Fruit fly (Drosophila melanogaster): Measurements from ENCODE around the gene CG7049.

The CG7049 gene

DNA sequence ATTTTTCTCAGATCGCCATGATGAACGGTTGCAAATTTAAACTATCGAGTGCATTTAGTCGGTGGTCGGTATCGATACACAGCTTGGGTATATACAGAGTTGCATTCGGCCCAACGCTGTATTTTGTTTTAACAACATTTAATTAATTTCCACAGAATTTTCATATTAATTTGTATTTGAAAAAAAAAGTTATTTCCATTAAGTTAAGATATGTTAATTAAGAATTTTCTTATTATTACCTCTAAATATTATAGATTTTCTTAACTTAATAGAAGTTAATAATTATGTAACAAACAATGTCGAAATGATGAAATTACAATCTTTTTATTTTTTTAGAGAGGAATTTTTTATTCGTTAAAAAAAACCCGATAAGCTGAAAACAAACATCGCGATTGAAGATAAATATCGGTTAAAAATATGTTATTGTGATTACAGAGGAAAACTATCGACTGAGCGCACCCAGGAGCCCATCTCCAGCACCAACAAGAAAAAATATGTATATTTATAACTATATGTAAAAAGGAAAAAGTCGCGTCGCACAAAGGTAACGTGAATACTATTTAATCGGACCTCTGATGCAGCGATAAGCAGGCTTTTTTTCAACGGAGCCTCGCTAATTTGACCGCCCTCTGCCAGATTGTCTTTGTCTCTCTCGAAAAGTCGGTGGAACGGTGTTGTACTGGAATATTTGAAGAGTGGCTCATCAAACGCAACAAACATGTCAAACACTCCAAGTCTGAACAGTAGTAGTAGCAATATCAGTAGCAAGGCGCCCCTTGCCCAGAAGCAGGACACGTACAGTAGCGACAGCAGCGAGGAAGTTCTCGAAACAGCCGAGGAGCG is 23.9 kb upstream of the CG7049 start, which contains the start of the genes rno and mri (continued):
- TF ChIP-seq gt (GFP tag; IDR thresholded peaks at IDR 0.05) (no peak), slbo (GFP tag; IDR thresholded peaks at IDR 0.05) (peak; percentile 78), stc (GFP tag; IDR thresholded peaks at IDR 0.05) (peak; percentile 63; the same call in 1 of the 2 replicates), TFAM (GFP tag; optimal IDR thresholded peaks at IDR 0.05) (no peak), CG18011 (GFP tag; optimal IDR thresholded peaks at IDR 0.05) (no peak), fd102C (GFP tag; optimal IDR thresholded peaks at IDR 0.05) (no peak), CG16863 (GFP tag; optimal IDR thresholded peaks at IDR 0.05) (no peak), chinmo (GFP tag; IDR thresholded peaks at IDR 0.05; ENCODE audit: partially characterized antibody) (peak; percentile 85; the same call in 2 of the 4 replicates), ftz-f1 (GFP tag; optimal IDR thresholded peaks at IDR 0.05) (no peak), pfk (GFP tag; optimal IDR thresholded peaks at IDR 0.05) (no peak), CG17359 (tag; optimal IDR thresholded peaks at IDR 0.05) (peak; percentile 72), tup (GFP tag; optimal IDR thresholded peaks at IDR 0.05) (no peak), Dip2 (GFP tag; IDR thresholded peaks at IDR 0.05) (no peak), bowl (GFP tag; IDR thresholded peaks at IDR 0.05) (no peak), Lpt (GFP tag; optimal IDR thresholded peaks at IDR 0.05) (no peak), Gsc (GFP tag; IDR thresholded peaks at IDR 0.05) (no peak), CG7987 (GFP tag; optimal IDR thresholded peaks at IDR 0.05) (no peak), corto (GFP tag; optimal IDR thresholded peaks at IDR 0.05) (no peak), Sry-β (GFP tag; optimal IDR thresholded peaks at IDR 0.05) (no peak), Opbp (GFP tag; IDR thresholded peaks at IDR 0.05; ENCODE audit: partially characterized antibody) (peak; percentile 91), Ssrp (tag; optimal IDR thresholded peaks at IDR 0.05) (peak; percentile 78), HmgZ (tag; optimal IDR thresholded peaks at IDR 0.05) (peak; percentile 2), CG17385 (GFP tag; optimal IDR thresholded peaks at IDR 0.05) (peak; percentile 46), CG6254 (GFP tag; optimal IDR thresholded peaks at IDR 0.05) (no peak), odd (GFP tag; optimal IDR thresholded peaks at IDR 0.05) (peak; percentile 21), CG15601 (tag; optimal IDR thresholded peaks at IDR 0.05) (peak; percentile 71), Optix (GFP tag; IDR thresholded peaks at IDR 0.05) (peak; percentile 30; the same call in 1 of the 3 replicates), Ets65A (GFP tag) (peak; percentile 87), CG6689 (GFP tag; IDR thresholded peaks at IDR 0.05) (peak; percentile 88), CG11695 (GFP tag; IDR thresholded peaks at IDR 0.05) (peak; percentile 71), kni (GFP tag; optimal IDR thresholded peaks at IDR 0.05) (no peak), CG12155 (GFP tag; optimal IDR thresholded peaks at IDR 0.05) (peak; percentile 42), ind (GFP tag; optimal IDR thresholded peaks at IDR 0.05) (peak; percentile 74), pb (GFP tag; optimal IDR thresholded peaks at IDR 0.05) (no peak), CG3163 (GFP tag; optimal IDR thresholded peaks at IDR 0.05) (no peak), CG18764 (GFP tag; optimal IDR thresholded peaks at IDR 0.05) (peak; percentile 50), CG16779 (GFP tag; IDR thresholded peaks at IDR 0.05) (0 out of 2 replicates have a peak, but pooled peaks have one; percentile 21), NFAT (GFP tag; IDR thresholded peaks at IDR 0.05) (peak; percentile 53), pho (GFP tag; optimal IDR thresholded peaks at IDR 0.05) (peak; percentile 48), CG10565 (GFP tag; optimal IDR thresholded peaks at IDR 0.05) (no peak), phol (tag; optimal IDR thresholded peaks at IDR 0.05) (peak; percentile 99), fd64A (GFP tag; optimal IDR thresholded peaks at IDR 0.05) (no peak), Doc3 (GFP tag; IDR thresholded peaks at IDR 0.05; ENCODE audit: partially characterized antibody) (peak; percentile 91), CG43689 (GFP tag; IDR thresholded peaks at IDR 0.05) (no peak), hkb (optimal IDR thresholded peaks at IDR 0.05) (no peak), hkb (GFP tag; IDR thresholded peaks at IDR 0.05) (peak; percentile 66), CG17829 (tag; optimal IDR thresholded peaks at IDR 0.05) (peak; percentile 81), Dfd (GFP tag; optimal IDR thresholded peaks at IDR 0.05) (no peak), CG13424 (tag; optimal IDR thresholded peaks at IDR 0.05) (peak; percentile 83)
